Worm (Caenorhabditis elegans): ENCODE results near the gene C06C3.12.

The C06C3.12 gene

ce11 chrII:9356723-9357122 lies 18.2 kb upstream of the C06C3.12 start (continued):
- TF ChIP-seq nhr-12 (tag; optimal IDR thresholded peaks at IDR 0.05) (no peak), pag-3 (tag; optimal IDR thresholded peaks at IDR 0.05; ENCODE audit: borderline replicate concordance, insufficient read depth) (no peak), sox-4 (tag; optimal IDR thresholded peaks at IDR 0.05) (no peak), ceh-90 (tag; optimal IDR thresholded peaks at IDR 0.05) (no peak), mef-2 (tag; optimal IDR thresholded peaks at IDR 0.05) (no peak), mab-9 (GFP tag; IDR thresholded peaks at IDR 0.05) (no peak), C04F5.9 (tag; optimal IDR thresholded peaks at IDR 0.05) (no peak), nhr-90 (tag; optimal IDR thresholded peaks at IDR 0.05; ENCODE audit: poor library complexity) (peak; percentile 3), fkh-8 (tag; optimal IDR thresholded peaks at IDR 0.05) (no peak), nhr-237 (tag; optimal IDR thresholded peaks at IDR 0.05) (no peak), nhr-20 (tag; optimal IDR thresholded peaks at IDR 0.05) (peak; percentile 58), ets-5 (GFP tag; IDR thresholded peaks at IDR 0.05) (no peak), swsn-7 (tag; optimal IDR thresholded peaks at IDR 0.05) (peak; percentile 35)

- TF ChIP-seq grh-1 (GFP tag; IDR thresholded peaks at IDR 0.05) (no peak), fkh-4 (tag; optimal IDR thresholded peaks at IDR 0.05; ENCODE audit: borderline replicate concordance) (no peak), mdl-1 (tag; optimal IDR thresholded peaks at IDR 0.05) (no peak), lir-3 (tag; optimal IDR thresholded peaks at IDR 0.05; ENCODE audit: poor library complexity) (no peak), blmp-1 (tag; optimal IDR thresholded peaks at IDR 0.05) (no peak), unc-86 (tag; optimal IDR thresholded peaks at IDR 0.05) (no peak), fkh-8 (tag; optimal IDR thresholded peaks at IDR 0.05) (no peak), lin-13 (GFP tag; optimal IDR thresholded peaks at IDR 0.05) (no peak), sox-4 (tag; optimal IDR thresholded peaks at IDR 0.05) (no peak), egl-27 (tag; optimal IDR thresholded peaks at IDR 0.05) (no peak)
These were observed 16.7 kb upstream of the C06C3.12 start, which contains the start of gene mel-11 for ce11 chrII:9358230-9358629. mel-11 (plus strand) TSS chrII:9358530.

- no peak for TF ChIP-seq mef-2 (tag; optimal IDR thresholded peaks at IDR 0.05)
- no peak for TF ChIP-seq Y116A8C.19 (tag; optimal IDR thresholded peaks at IDR 0.05; ENCODE audit: borderline replicate concordance)
- TF ChIP-seq efl-1 (optimal IDR thresholded peaks at IDR 0.05): no peak
- peak in 1 of 2 experiments; percentile 75 for TF ChIP-seq efl-1 (GFP tag; optimal IDR thresholded peaks at IDR 0.05 in 1 of 2)
These were observed 12.7 kb upstream of the C06C3.12 start for ce11 chrII:9362249-9362648.

ce11 chrII:9369394-9369793 lies 5.5 kb upstream of the C06C3.12 start:
- TF ChIP-seq ceh-82 (tag; optimal IDR thresholded peaks at IDR 0.05) (no peak), nhr-20 (tag; optimal IDR thresholded peaks at IDR 0.05) (no peak), nhr-19 (GFP tag; conservative IDR thresholded peaks at IDR 0.05) (no peak), egl-27 (tag; optimal IDR thresholded peaks at IDR 0.05) (no peak), swsn-7 (tag; optimal IDR thresholded peaks at IDR 0.05) (no peak), elt-3 (tag; optimal IDR thresholded peaks at IDR 0.05) (no peak), C16A3.4 (tag; optimal IDR thresholded peaks at IDR 0.05) (no peak), tlp-1 (tag; optimal IDR thresholded peaks at IDR 0.05) (no peak), ztf-11 (tag; optimal IDR thresholded peaks at IDR 0.05) (no peak), nhr-11 (tag; optimal IDR thresholded peaks at IDR 0.05) (no peak), mab-9 (GFP tag; IDR thresholded peaks at IDR 0.05) (no peak), zip-4 (GFP tag; optimal IDR thresholded peaks at IDR 0.05) (no peak), lin-35 (GFP tag; optimal IDR thresholded peaks at IDR 0.05) (no peak), nhr-47 (tag; optimal IDR thresholded peaks at IDR 0.05) (no peak), efl-3 (GFP tag; optimal IDR thresholded peaks at IDR 0.05) (no peak), unc-30 (tag; optimal IDR thresholded peaks at IDR 0.05) (no peak)
